Fruit fly (Drosophila melanogaster) whole organism, embryonic: ENCODE measurements around the gene CG6040.
A peak's percentile ranks its signal among the peaks of the same experiment; 100 is the strongest.

ENCODE experiments used
- Atf3 ChIP-seq: fragments of 200-800 bp; sonication (Bioruptor generic); optimal IDR thresholded peaks from 3 replicates; lab custom pipeline; 2016; ENCODE audit warnings: missing biosample characterization, missing genetic modification characterization
- Atf6 ChIP-seq: fragments of 200-800 bp; sonication (Bioruptor generic); IDR thresholded peaks from 2 replicates; pipeline ENCODE4 v1.3.6; 2022; ENCODE audit warnings: missing biosample characterization, missing genetic modification characterization
- Bteb2 ChIP-seq: fragments of 200-800 bp; sonication (Bioruptor generic); optimal IDR thresholded peaks from 2 replicates; lab custom pipeline; 2016; ENCODE audit warnings: missing biosample characterization, missing genetic modification characterization
- CG10267 ChIP-seq: fragments of 200-800 bp; sonication (Bioruptor generic); optimal IDR thresholded peaks from 2 replicates; lab custom pipeline; 2018; ENCODE audit warnings: missing biosample characterization, mild to moderate bottlenecking, missing genetic modification characterization, moderate library complexity
- CG10274 ChIP-seq: fragments of 200-800 bp; sonication (Bioruptor generic); optimal IDR thresholded peaks from 3 replicates; lab custom pipeline; 2017; ENCODE audit warnings: missing biosample characterization, mild to moderate bottlenecking, missing genetic modification characterization
- CG12659 ChIP-seq: fragments of 200-800 bp; sonication (Bioruptor generic); optimal IDR thresholded peaks from 3 replicates; lab custom pipeline; 2017; ENCODE audit warnings: mild to moderate bottlenecking, missing biosample characterization, missing genetic modification reagents, missing genetic modification characterization
- CG16813 ChIP-seq: fragments of 200-800 bp; sonication (Bioruptor generic); IDR thresholded peaks from 3 replicates; pipeline ENCODE4 v1.3.6; 2022; ENCODE audit warnings: missing biosample characterization, missing genetic modification characterization; ENCODE audit not compliant: partially characterized antibody
- CG17829 ChIP-seq: fragments of 200-800 bp; optimal IDR thresholded peaks from 2 replicates; lab custom pipeline; 2019; ENCODE audit warnings: missing biosample characterization, mild to moderate bottlenecking, missing genetic modification characterization, moderate library complexity
- CG1792 ChIP-seq: fragments of 200-800 bp; sonication (Bioruptor generic); optimal IDR thresholded peaks from 2 replicates; lab custom pipeline; 2016; ENCODE audit warnings: missing biosample characterization, missing genetic modification characterization
- CG18011 ChIP-seq: fragments of 200-800 bp; sonication (Bioruptor generic); optimal IDR thresholded peaks from 2 replicates; lab custom pipeline; 2017; ENCODE audit warnings: missing biosample characterization, missing genetic modification characterization, mild to moderate bottlenecking, moderate library complexity, missing genotype
- CG2199 ChIP-seq: fragments of 200-800 bp; sonication (Bioruptor generic); IDR thresholded peaks from 3 replicates; pipeline ENCODE4 v1.3.6; 2022; ENCODE audit warnings: missing biosample characterization, missing genetic modification characterization
- CG2712 ChIP-seq: fragments of 200-800 bp; optimal IDR thresholded peaks from 3 replicates; lab custom pipeline; 2019; ENCODE audit warnings: missing biosample characterization, mild to moderate bottlenecking, missing genetic modification characterization, moderate library complexity
- CG2889 ChIP-seq: fragments of 200-800 bp; sonication (Bioruptor generic); IDR thresholded peaks from 3 replicates; pipeline ENCODE4 v1.3.6; 2022; ENCODE audit warnings: missing biosample characterization, missing genetic modification characterization
- CG32772 ChIP-seq: fragments of 200-800 bp; sonication (Bioruptor generic); IDR thresholded peaks from 2 replicates; pipeline ENCODE4 v1.3.6; 2022; ENCODE audit warnings: missing biosample characterization, missing genetic modification characterization
- CG33213 ChIP-seq: fragments of 200-800 bp; sonication (Bioruptor generic); optimal IDR thresholded peaks from 3 replicates; lab custom pipeline; 2016; ENCODE audit warnings: missing biosample characterization, missing genetic modification characterization
- CG3847 ChIP-seq: fragments of 200-800 bp; sonication (Bioruptor generic); IDR thresholded peaks from 2 replicates; pipeline ENCODE4 v1.3.6; 2022; ENCODE audit warnings: missing biosample characterization, missing genetic modification characterization
- CG4730 ChIP-seq: fragments of 200-800 bp; sonication (Bioruptor generic); IDR thresholded peaks from 2 replicates; pipeline ENCODE4 v1.3.6; 2022; ENCODE audit warnings: missing biosample characterization, missing genetic modification characterization
- CG8944 ChIP-seq: fragments of 200-800 bp; sonication (Bioruptor generic); optimal IDR thresholded peaks from 3 replicates; lab custom pipeline; 2016; ENCODE audit warnings: missing biosample characterization, missing genetic modification characterization
- CG9932 ChIP-seq: fragments of 200-800 bp; sonication (Bioruptor generic); IDR thresholded peaks from 2 replicates; pipeline ENCODE4 v1.3.6; 2022; ENCODE audit warnings: missing biosample characterization, missing genetic modification characterization
- Dip2 ChIP-seq: fragments of 200-800 bp; sonication (Bioruptor generic); IDR thresholded peaks from 2 replicates; pipeline ENCODE4 v1.3.6; 2022; ENCODE audit warnings: missing biosample characterization, missing genetic modification characterization
- ERR ChIP-seq: fragments of 200-800 bp; sonication (Bioruptor generic); optimal IDR thresholded peaks from 2 replicates; lab custom pipeline; 2016; ENCODE audit warnings: missing biosample characterization, missing genetic modification characterization
- HmgZ ChIP-seq: fragments of 200-800 bp; sonication (Bioruptor generic); optimal IDR thresholded peaks from 2 replicates; lab custom pipeline; 2018; ENCODE audit warnings: missing biosample characterization, mild to moderate bottlenecking, missing genetic modification characterization
- Lpt ChIP-seq: fragments of >200 bp; optimal IDR thresholded peaks from 2 replicates; lab custom pipeline; 2018; ENCODE audit warnings: missing biosample characterization, missing genetic modification characterization
- Myb ChIP-seq: fragments of 200-800 bp; sonication (Bioruptor generic); optimal IDR thresholded peaks from 2 replicates; lab custom pipeline; 2016; ENCODE audit warnings: missing biosample characterization, missing genetic modification characterization
- Opbp ChIP-seq: fragments of 200-800 bp; sonication (Bioruptor generic); IDR thresholded peaks from 3 replicates; pipeline ENCODE4 v1.3.6; 2022; ENCODE audit warnings: missing biosample characterization, missing genetic modification characterization; ENCODE audit not compliant: partially characterized antibody
- Pdp1 ChIP-seq, 2 experiments: fragments of 200-800 bp; sonication (Bioruptor generic); optimal IDR thresholded peaks; 3 replicates each; lab custom pipeline; 2016; ENCODE audit warnings: missing biosample characterization in 2 of 2, missing genetic modification characterization in 2 of 2, mild to moderate bottlenecking in 1 of 2, moderate library complexity in 1 of 2
- Sry-β ChIP-seq: fragments of 200-800 bp; sonication (Bioruptor generic); optimal IDR thresholded peaks from 2 replicates; lab custom pipeline; 2018; ENCODE audit warnings: missing biosample characterization, mild to moderate bottlenecking, missing genetic modification characterization, moderate library complexity
- YL-1 ChIP-seq: fragments of 200-800 bp; sonication (Bioruptor generic); optimal IDR thresholded peaks from 3 replicates; lab custom pipeline; 2017; ENCODE audit warnings: missing biosample characterization, mild to moderate bottlenecking, missing genetic modification characterization
- al ChIP-seq: fragments of 200-800 bp; sonication (Bioruptor generic); IDR thresholded peaks from 2 replicates; pipeline ENCODE4 v1.3.6; 2022; ENCODE audit warnings: missing biosample characterization, missing genetic modification characterization
- aop ChIP-seq: fragments of 200-800 bp; sonication (Bioruptor generic); IDR thresholded peaks from 2 replicates; pipeline ENCODE4 v1.3.6; 2022; ENCODE audit warnings: missing biosample characterization, missing genetic modification characterization
- ato ChIP-seq: fragments of 200-800 bp; sonication (Bioruptor generic); IDR thresholded peaks from 2 replicates; pipeline ENCODE4 v1.3.6; 2022; ENCODE audit warnings: missing biosample characterization, missing genetic modification characterization; ENCODE audit not compliant: partially characterized antibody
- bbx ChIP-seq: fragments of 200-800 bp; sonication (Bioruptor generic); IDR thresholded peaks from 2 replicates; pipeline ENCODE4 v1.3.6; 2022; ENCODE audit warnings: missing biosample characterization, missing genetic modification characterization; ENCODE audit not compliant: partially characterized antibody
- br ChIP-seq: fragments of >200 bp; optimal IDR thresholded peaks from 2 replicates; lab custom pipeline; 2017
- cas ChIP-seq: fragments of 200-800 bp; sonication (Bioruptor generic); IDR thresholded peaks from 2 replicates; pipeline ENCODE4 v1.3.6; 2022; ENCODE audit warnings: missing biosample characterization, missing genetic modification characterization
- chinmo ChIP-seq: fragments of 200-800 bp; sonication (Bioruptor generic); IDR thresholded peaks from 4 replicates; pipeline ENCODE4 v1.3.6; 2022; ENCODE audit warnings: missing biosample characterization, missing genetic modification characterization; ENCODE audit not compliant: partially characterized antibody
- da ChIP-seq: fragments of 200-800 bp; sonication (Bioruptor generic); optimal IDR thresholded peaks from 2 replicates; lab custom pipeline; 2016; ENCODE audit warnings: missing biosample characterization, missing genetic modification characterization
- dan ChIP-seq: fragments of 200-800 bp; sonication (Bioruptor generic); IDR thresholded peaks from 2 replicates; pipeline ENCODE4 v1.3.6; 2022; ENCODE audit warnings: missing biosample characterization, missing genetic modification characterization
- emc ChIP-seq: fragments of 200-800 bp; sonication (Bioruptor generic); optimal IDR thresholded peaks from 2 replicates; lab custom pipeline; 2016; ENCODE audit warnings: missing biosample characterization, missing genetic modification characterization
- gro ChIP-seq: fragments of 200-800 bp; sonication (Bioruptor generic); optimal IDR thresholded peaks from 2 replicates; lab custom pipeline; 2016; ENCODE audit warnings: missing biosample characterization, missing genetic modification characterization
- gsb-n ChIP-seq: fragments of 200-800 bp; sonication (Bioruptor generic); optimal IDR thresholded peaks from 3 replicates; lab custom pipeline; 2018; ENCODE audit warnings: missing biosample characterization, mild to moderate bottlenecking, missing genetic modification characterization
- knrl ChIP-seq: fragments of 200-800 bp; sonication (Bioruptor generic); IDR thresholded peaks from 3 replicates; pipeline ENCODE4 v1.3.6; 2022; ENCODE audit warnings: missing biosample characterization, missing genetic modification characterization; ENCODE audit not compliant: partially characterized antibody
- lab ChIP-seq: fragments of 200-800 bp; sonication (Bioruptor generic); optimal IDR thresholded peaks from 3 replicates; lab custom pipeline; 2017; ENCODE audit warnings: missing biosample characterization, missing genetic modification characterization, mild to moderate bottlenecking, moderate library complexity, missing genetic modification reagents
- lilli ChIP-seq: fragments of 200-800 bp; sonication (Bioruptor generic); optimal IDR thresholded peaks from 3 replicates; lab custom pipeline; 2016; ENCODE audit warnings: missing biosample characterization, missing genetic modification characterization
- rib ChIP-seq: fragments of 200-800 bp; sonication (Bioruptor generic); IDR thresholded peaks from 2 replicates; pipeline ENCODE4 v1.3.6; 2022; ENCODE audit warnings: missing biosample characterization, missing genetic modification characterization
- sd ChIP-seq: fragments of 200-800 bp; sonication (Bioruptor generic); optimal IDR thresholded peaks from 3 replicates; lab custom pipeline; 2018; ENCODE audit warnings: missing biosample characterization, mild to moderate bottlenecking, missing genetic modification characterization, moderate library complexity
- sna ChIP-seq: fragments of 200-800 bp; sonication (Bioruptor generic); IDR thresholded peaks from 2 replicates; pipeline ENCODE4 v1.3.6; 2022; ENCODE audit warnings: missing biosample characterization, missing genetic modification characterization; ENCODE audit not compliant: partially characterized antibody
- sug ChIP-seq: fragments of 200-800 bp; optimal IDR thresholded peaks from 2 replicates; lab custom pipeline; 2019; ENCODE audit warnings: missing biosample characterization, mild to moderate bottlenecking, missing genetic modification characterization, moderate library complexity
- tna ChIP-seq: fragments of 200-800 bp; sonication (Bioruptor generic); IDR thresholded peaks from 2 replicates; pipeline ENCODE4 v1.3.6; 2022; ENCODE audit warnings: missing biosample characterization, missing genetic modification characterization; ENCODE audit not compliant: partially characterized antibody
- vfl ChIP-seq: fragments of 200-800 bp; sonication (Bioruptor generic); optimal IDR thresholded peaks from 2 replicates; lab custom pipeline; 2016; ENCODE audit warnings: missing biosample characterization, missing genetic modification characterization
- vvl ChIP-seq: fragments of 200-800 bp; sonication (Bioruptor generic); IDR thresholded peaks from 2 replicates; pipeline ENCODE4 v1.3.6; 2022; ENCODE audit warnings: missing biosample characterization, missing genetic modification characterization
- z ChIP-seq: fragments of 200-800 bp; sonication (Bioruptor generic); IDR thresholded peaks from 3 replicates; pipeline ENCODE4 v1.3.6; 2022; ENCODE audit warnings: missing biosample characterization, missing genetic modification characterization

CG6040 gene

DNA sequence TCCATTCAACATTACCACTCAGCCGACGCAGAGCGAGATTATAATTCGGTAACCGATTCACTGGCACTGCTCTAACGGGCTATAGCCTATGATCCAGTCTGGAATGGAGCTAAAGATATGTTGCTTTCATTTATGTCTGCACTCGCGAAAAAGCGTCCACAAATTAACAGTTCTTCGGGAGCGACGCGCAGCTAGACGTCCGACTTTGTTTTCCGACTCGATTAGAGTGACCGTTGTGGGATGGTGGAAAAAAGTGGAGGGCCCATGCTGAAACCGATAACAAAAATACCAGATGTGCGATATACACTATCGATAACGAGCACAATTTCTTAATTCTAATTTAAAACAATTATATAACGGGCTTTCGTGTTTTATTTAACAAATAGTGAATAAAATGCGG lies 2.7 kb upstream of the CG6040 start, which contains the start of gene cdi (continued):
- no peak for TF ChIP-seq br
- TF ChIP-seq CG10274 (GFP tag; lab: Kevin White, UChicago), result no peak
- TF ChIP-seq chinmo (GFP tag; lab: Robert Waterston, UW), result 0 out of 4 replicates have a peak, but pooled peaks have one; percentile 63
- TF ChIP-seq CG3847, result peak; percentile 30; the same call in 1 of the 2 replicates
- TF ChIP-seq Atf3 (GFP tag; lab: Kevin White, UChicago), result no peak
- TF ChIP-seq YL-1 (GFP tag; lab: Kevin White, UChicago), result no peak
- TF ChIP-seq sug (tag; lab: Kevin White, UChicago), result peak; percentile 52
- TF ChIP-seq da (GFP tag; lab: Kevin White, UChicago), result no peak
- TF ChIP-seq CG12659, result peak; percentile 47
- peak in 1 of 2 experiments; percentile 99 for TF ChIP-seq Pdp1 (GFP tag; optimal IDR thresholded peaks at IDR 0.05; lab: Kevin White, UChicago)
- TF ChIP-seq gro, result peak; percentile 61
- peak; percentile 59 for TF ChIP-seq bbx (GFP tag; lab: Robert Waterston, UW)
- peak; percentile 28 for TF ChIP-seq CG17829 (tag; lab: Kevin White, UChicago)
- TF ChIP-seq CG10267, result no peak
- no peak for TF ChIP-seq Dip2
- 0 out of 2 replicates have a peak, but pooled peaks have one; percentile 25 for TF ChIP-seq CG32772 (GFP tag; lab: Robert Waterston, UW)
- peak; percentile 8 for TF ChIP-seq vfl (GFP tag; lab: Kevin White, UChicago)
- TF ChIP-seq CG2889 (GFP tag; lab: Robert Waterston, UW), result no peak
- TF ChIP-seq knrl (GFP tag; lab: Robert Waterston, UW), result peak; percentile 71
- TF ChIP-seq ERR (GFP tag; lab: Kevin White, UChicago), result no peak
- peak; percentile 20 for TF ChIP-seq CG2712 (tag; lab: Kevin White, UChicago)
- no peak for TF ChIP-seq CG18011 (GFP tag; lab: Kevin White, UChicago)
- peak; percentile 60; the same call in 1 of the 2 replicates for TF ChIP-seq ato (GFP tag; lab: Robert Waterston, UW)
- no peak for TF ChIP-seq Bteb2 (GFP tag; lab: Kevin White, UChicago)
- TF ChIP-seq vvl, result peak; percentile 60
- no peak for TF ChIP-seq Atf6 (GFP tag; lab: Robert Waterston, UW)
- no peak for TF ChIP-seq dan (GFP tag; lab: Robert Waterston, UW)
- TF ChIP-seq lab, result peak; percentile 33
- TF ChIP-seq Sry-β, result no peak
- 0 out of 3 replicates have a peak, but pooled peaks have one; percentile 51 for TF ChIP-seq z
- peak; percentile 66 for TF ChIP-seq HmgZ (tag; lab: Kevin White, UChicago)
- peak; percentile 2 for TF ChIP-seq CG33213 (GFP tag; lab: Kevin White, UChicago)
- no peak for TF ChIP-seq cas (GFP tag; lab: Robert Waterston, UW)
- no peak for TF ChIP-seq al (GFP tag; lab: Robert Waterston, UW)
- peak; percentile 62 for TF ChIP-seq sna (GFP tag; lab: Robert Waterston, UW)
- peak; percentile 67; the same call in 2 of the 3 replicates for TF ChIP-seq CG16813
- no peak for TF ChIP-seq emc (GFP tag; lab: Kevin White, UChicago)
- TF ChIP-seq lilli (GFP tag; lab: Kevin White, UChicago), result peak; percentile 24
- TF ChIP-seq CG1792 (GFP tag; lab: Kevin White, UChicago), result no peak
- peak; percentile 28; the same call in 1 of the 2 replicates for TF ChIP-seq rib (GFP tag; lab: Robert Waterston, UW)
- peak; percentile 38; the same call in 1 of the 2 replicates for TF ChIP-seq aop (GFP tag; lab: Robert Waterston, UW)
- TF ChIP-seq CG4730 (GFP tag; lab: Robert Waterston, UW), result no peak
- peak; percentile 86 for TF ChIP-seq Opbp
- TF ChIP-seq CG9932, result peak; percentile 42; the same call in 1 of the 2 replicates
- TF ChIP-seq sd (tag; lab: Kevin White, UChicago), result peak; percentile 10
- TF ChIP-seq tna (GFP tag; lab: Robert Waterston, UW), result peak; percentile 50
- peak; percentile 47 for TF ChIP-seq Myb
- no peak for TF ChIP-seq CG8944 (GFP tag; lab: Kevin White, UChicago)
- TF ChIP-seq CG2199 (GFP tag; lab: Robert Waterston, UW), result 0 out of 3 replicates have a peak, but pooled peaks have one; percentile 18
- TF ChIP-seq Lpt (GFP tag; lab: Kevin White, UChicago), result no peak
- TF ChIP-seq gsb-n, result peak; percentile 3
